Worm (Caenorhabditis elegans): Measurements from ENCODE around the gene erfa-3.

Gene erfa-3

ce11 chrV:11061887-11062286 is 51.0 kb downstream of the erfa-3 start:
- no peak for TF ChIP-seq unc-62 (GFP tag; optimal IDR thresholded peaks at IDR 0.05)

ce11 chrV:11060239-11060984 is 52.5 kb downstream of the erfa-3 start, which contains the start of gene T04C12.11:
Gene T04C12.11, minus strand, starts transcription at chrV:11060289.
- no peak for TF ChIP-seq unc-62 (GFP tag; optimal IDR thresholded peaks at IDR 0.05)

Data from whole organism, dauer.